Worm (Caenorhabditis elegans) whole organism, L4 larva: ENCODE data around the gene haf-2.

Source experiments
- F26F4.8 ChIP-seq: fragments of 200-800 bp; sonication (Bioruptor generic); conservative IDR thresholded peaks from 2 replicates; pipeline ENCODE4 v1.3.6; 2022; ENCODE audit warnings: missing genetic modification characterization, missing compliant biosample characterization
- R02D3.7 ChIP-seq: fragments of 150-350 bp; sonication (generic microtip); optimal IDR thresholded peaks from 3 replicates; lab custom pipeline; 2014; ENCODE audit warnings: missing biosample characterization, missing genetic modification characterization
- T20F7.1 ChIP-seq: fragments of 200-800 bp; sonication (Bioruptor generic); optimal IDR thresholded peaks from 2 replicates; lab custom pipeline; 2018; ENCODE audit warnings: mild to moderate bottlenecking, missing genetic modification characterization, missing compliant biosample characterization
- T26A8.4 ChIP-seq: fragments of 200-800 bp; sonication (Bioruptor generic); IDR thresholded peaks from 2 replicates; pipeline ENCODE4 v1.3.6; 2022; ENCODE audit warnings: missing genetic modification characterization, missing compliant biosample characterization
- Y105C5A.15 ChIP-seq: fragments of 200-800 bp; sonication (Bioruptor generic); IDR thresholded peaks from 2 replicates; pipeline ENCODE4 v1.3.6; 2022; ENCODE audit warnings: missing genetic modification characterization, missing compliant biosample characterization
- Y5F2A.4 ChIP-seq: fragments of 200-800 bp; sonication (Bioruptor generic); optimal IDR thresholded peaks from 2 replicates; lab custom pipeline; 2018; ENCODE audit warnings: mild to moderate bottlenecking, missing genetic modification characterization, missing compliant biosample characterization
- Y75B8A.6 ChIP-seq: fragments of 200-800 bp; sonication (Bioruptor generic); IDR thresholded peaks from 2 replicates; pipeline ENCODE4 v1.3.6; 2022; ENCODE audit warnings: missing genetic modification reagents, missing genetic modification characterization, missing compliant biosample characterization
- aha-1 ChIP-seq: fragments of 150-350 bp; peaks from one replicate; lab custom pipeline; 2014; ENCODE audit warnings: missing biosample characterization, missing genetic modification characterization
- attf-4 ChIP-seq: sonication (generic microtip); optimal IDR thresholded peaks from 3 replicates; lab custom pipeline; 2017; ENCODE audit warnings: missing biosample characterization, missing genetic modification characterization
- ceh-20 ChIP-seq: fragments of 200-800 bp; sonication (Bioruptor generic); IDR thresholded peaks from 2 replicates; pipeline ENCODE4 v1.3.6; 2022; ENCODE audit warnings: missing genetic modification reagents, missing genetic modification characterization, missing compliant biosample characterization
- ceh-28 ChIP-seq: fragments of 150-350 bp; optimal IDR thresholded peaks from 2 replicates; lab custom pipeline; 2014; ENCODE audit warnings: missing biosample characterization, missing genetic modification reagents, missing genetic modification characterization
- ceh-62 ChIP-seq: sonication (generic microtip); optimal IDR thresholded peaks from 2 replicates; lab custom pipeline; 2017; ENCODE audit warnings: missing biosample characterization, missing genetic modification characterization
- ceh-82 ChIP-seq: sonication (generic microtip); optimal IDR thresholded peaks from 2 replicates; lab custom pipeline; 2017; ENCODE audit warnings: missing biosample characterization, missing genetic modification characterization
- dmd-6 ChIP-seq: fragments of 200-800 bp; sonication (Bioruptor generic); IDR thresholded peaks from 2 replicates; pipeline ENCODE4 v1.3.6; 2022; ENCODE audit warnings: missing genetic modification reagents, missing genetic modification characterization, missing compliant biosample characterization
- dmd-8 ChIP-seq: fragments of 200-800 bp; sonication (Bioruptor generic); IDR thresholded peaks from 2 replicates; pipeline ENCODE4 v1.3.6; 2022; ENCODE audit warnings: missing genetic modification characterization, missing compliant biosample characterization
- dmd-9 ChIP-seq: fragments of 200-800 bp; sonication (Bioruptor generic); IDR thresholded peaks from 2 replicates; pipeline ENCODE4 v1.3.6; 2022; ENCODE audit warnings: missing genetic modification reagents, missing genetic modification characterization, missing compliant biosample characterization
- egl-27 ChIP-seq: sonication (generic microtip); optimal IDR thresholded peaks from 3 replicates; lab custom pipeline; 2017; ENCODE audit warnings: missing biosample characterization, missing genetic modification reagents, missing genetic modification characterization
- egl-43 ChIP-seq: fragments of 200-800 bp; sonication (Bioruptor generic); IDR thresholded peaks from 2 replicates; pipeline ENCODE4 v1.3.6; 2022; ENCODE audit warnings: missing genetic modification reagents, missing genetic modification characterization, missing compliant biosample characterization
- fkh-10 ChIP-seq: fragments of 150-350 bp; optimal IDR thresholded peaks from 2 replicates; lab custom pipeline; 2014; ENCODE audit warnings: missing biosample characterization, missing genetic modification reagents, missing genetic modification characterization
- gei-8 ChIP-seq: fragments of 200-800 bp; sonication (Bioruptor generic); optimal IDR thresholded peaks from 2 replicates; lab custom pipeline; 2018; ENCODE audit warnings: mild to moderate bottlenecking, missing genetic modification characterization, missing compliant biosample characterization
- hlh-11 ChIP-seq: fragments of 200-800 bp; sonication (Bioruptor generic); optimal IDR thresholded peaks from 2 replicates; lab custom pipeline; 2018; ENCODE audit warnings: mild to moderate bottlenecking, missing genetic modification characterization, missing compliant biosample characterization
- jun-1 ChIP-seq: fragments of 150-350 bp; optimal IDR thresholded peaks from 2 replicates; lab custom pipeline; 2014; ENCODE audit warnings: missing biosample characterization, missing genetic modification reagents, missing genetic modification characterization
- lin-1 ChIP-seq: fragments of 200-800 bp; sonication (Bioruptor generic); IDR thresholded peaks from 2 replicates; pipeline ENCODE4 v1.3.6; 2022; ENCODE audit warnings: missing genetic modification reagents, missing genetic modification characterization, missing compliant biosample characterization
- lin-13 ChIP-seq: fragments of 150-350 bp; optimal IDR thresholded peaks from 2 replicates; lab custom pipeline; 2014; ENCODE audit warnings: missing biosample characterization, missing genetic modification reagents, missing genetic modification characterization
- lin-29 ChIP-seq: fragments of 200-800 bp; sonication (Bioruptor generic); IDR thresholded peaks from 2 replicates; pipeline ENCODE4 v1.3.6; 2022; ENCODE audit warnings: missing genetic modification reagents, missing genetic modification characterization, missing compliant biosample characterization
- lin-39 ChIP-seq: fragments of 150-350 bp; optimal IDR thresholded peaks from 2 replicates; lab custom pipeline; 2014; ENCODE audit warnings: missing biosample characterization, missing genetic modification reagents, missing genetic modification characterization
- lsy-2 ChIP-seq, 2 experiments: fragments of 150-350 bp in 1 of 2; sonication (generic microtip) in 1 of 2; optimal IDR thresholded peaks; 2 replicates each; lab custom pipeline; 2014 to 2017; ENCODE audit warnings: missing biosample characterization in 2 of 2, missing genetic modification characterization in 2 of 2
- madf-5 ChIP-seq, 2 experiments: fragments of 200-800 bp; sonication (Bioruptor generic); IDR thresholded peaks; 2 replicates each; pipeline ENCODE4 v1.3.6; 2022; ENCODE audit warnings: missing compliant biosample characterization in 2 of 2, missing genetic modification characterization in 2 of 2
- madf-9 ChIP-seq: fragments of 200-800 bp; sonication (Bioruptor generic); conservative IDR thresholded peaks from 2 replicates; pipeline ENCODE4 v1.3.6; 2022; ENCODE audit warnings: missing genetic modification reagents, missing genetic modification characterization, missing compliant biosample characterization
- mdt-29 ChIP-seq: fragments of 200-800 bp; sonication (Bioruptor generic); IDR thresholded peaks from 2 replicates; pipeline ENCODE4 v1.3.6; 2022; ENCODE audit warnings: missing genetic modification reagents, missing genetic modification characterization, missing compliant biosample characterization
- mep-1 ChIP-seq: fragments of 150-350 bp; sonication (generic microtip); optimal IDR thresholded peaks from 3 replicates; lab custom pipeline; 2014; ENCODE audit warnings: missing biosample characterization, missing genetic modification characterization
- mxl-2 ChIP-seq: fragments of 200-800 bp; sonication (Bioruptor generic); conservative IDR thresholded peaks from 2 replicates; pipeline ENCODE4 v1.3.6; 2022; ENCODE audit warnings: missing genetic modification reagents, missing genetic modification characterization, missing compliant biosample characterization
- nhr-10 ChIP-seq: fragments of 150-350 bp; optimal IDR thresholded peaks from 2 replicates; lab custom pipeline; 2014; ENCODE audit warnings: missing biosample characterization, missing genetic modification characterization
- nhr-25 ChIP-seq: sonication (generic microtip); optimal IDR thresholded peaks from 2 replicates; lab custom pipeline; 2017; ENCODE audit warnings: missing genetic modification characterization, mild to moderate bottlenecking, missing compliant biosample characterization, antibody characterized with exemption, moderate library complexity, borderline replicate concordance; ENCODE audit not compliant: insufficient read depth
- nhr-48 ChIP-seq: sonication (generic microtip); optimal IDR thresholded peaks from 2 replicates; lab custom pipeline; 2016; ENCODE audit warnings: mild to moderate bottlenecking, missing genetic modification characterization, missing compliant biosample characterization
- nhr-76 ChIP-seq: fragments of 150-350 bp; optimal IDR thresholded peaks from 2 replicates; lab custom pipeline; 2014; ENCODE audit warnings: missing biosample characterization, missing genetic modification characterization
- nhr-77 ChIP-seq: fragments of 150-350 bp; optimal IDR thresholded peaks from 2 replicates; lab custom pipeline; 2014; ENCODE audit warnings: missing biosample characterization, missing genetic modification characterization
- pha-4 ChIP-seq, 2 experiments: fragments of 150-350 bp in 1 of 2; fragments of 200-800 bp in 1 of 2; sonication (Bioruptor generic) in 1 of 2; IDR thresholded peaks in 1 of 2; optimal IDR thresholded peaks in 1 of 2; 2 replicates each; pipeline versions ENCODE4 v1.3.6 to Lab custom; 2014 to 2022; ENCODE audit warnings: missing genetic modification characterization in 2 of 2, missing genetic modification reagents in 2 of 2, missing biosample characterization in 1 of 2, missing compliant biosample characterization in 1 of 2
- saeg-2 ChIP-seq: fragments of 200-800 bp; sonication (Bioruptor generic); IDR thresholded peaks from 2 replicates; pipeline ENCODE4 v1.3.6; 2022; ENCODE audit warnings: missing genetic modification reagents, missing genetic modification characterization, missing compliant biosample characterization
- sdz-12 ChIP-seq: fragments of 200-800 bp; sonication (Bioruptor generic); optimal IDR thresholded peaks from 2 replicates; lab custom pipeline; 2018; ENCODE audit warnings: mild to moderate bottlenecking, missing genetic modification characterization, missing compliant biosample characterization
- skn-1 ChIP-seq: fragments of 150-350 bp; optimal IDR thresholded peaks from 2 replicates; lab custom pipeline; 2014; ENCODE audit warnings: missing biosample characterization, missing genetic modification characterization
- spr-1 ChIP-seq: sonication (generic microtip); optimal IDR thresholded peaks from 2 replicates; lab custom pipeline; 2016; ENCODE audit warnings: mild to moderate bottlenecking, missing genetic modification characterization, missing compliant biosample characterization
- tra-1 ChIP-seq: fragments of 200-800 bp; sonication (Bioruptor generic); IDR thresholded peaks from 2 replicates; pipeline ENCODE4 v1.3.6; 2022; ENCODE audit warnings: missing genetic modification reagents, missing genetic modification characterization, missing compliant biosample characterization
- vab-7 ChIP-seq: fragments of 200-800 bp; sonication (Bioruptor generic); IDR thresholded peaks from 2 replicates; pipeline ENCODE4 v1.3.6; 2022; ENCODE audit warnings: missing genetic modification reagents, missing genetic modification characterization, missing compliant biosample characterization
- zfp-2 ChIP-seq: sonication (generic microtip); optimal IDR thresholded peaks from 2 replicates; lab custom pipeline; 2016; ENCODE audit warnings: mild to moderate bottlenecking, missing genetic modification characterization, missing compliant biosample characterization
- zfp-3 ChIP-seq: fragments of 200-800 bp; sonication (Bioruptor generic); conservative IDR thresholded peaks from 2 replicates; pipeline ENCODE4 v1.3.6; 2022; ENCODE audit warnings: missing genetic modification reagents, missing genetic modification characterization, missing compliant biosample characterization
- ztf-7 ChIP-seq: fragments of 150-350 bp; optimal IDR thresholded peaks from 2 replicates; lab custom pipeline; 2014; ENCODE audit warnings: missing biosample characterization, missing genetic modification characterization

Gene haf-2

ce11 chrII:7363990-7364455 is 7.8 kb upstream of the haf-2 start, which contains the start of gene msra-1 (continued):
- TF ChIP-seq zfp-3 (GFP tag; lab: Robert Waterston, UW) (no peak), nhr-48 (tag; lab: Kevin White, UChicago) (peak; percentile 59)

- no peak for TF ChIP-seq ztf-7
- no peak for TF ChIP-seq lin-1 (GFP tag; lab: Robert Waterston, UW)
- no peak for TF ChIP-seq dmd-6
Observed at ce11 chrII:7358489-7358943, 2.3 kb upstream of the haf-2 start, which contains the start of gene insc-1. TSS of gene insc-1 (plus strand) at chrII:7358893.

ce11 chrII:7357176-7357575 is 950 bp upstream of the haf-2 start:
- TF ChIP-seq madf-9 (GFP tag; lab: Robert Waterston, UW) (no peak), attf-4 (no peak), ceh-82 (tag; lab: Kevin White, UChicago) (no peak), Y5F2A.4 (no peak), egl-43 (GFP tag; lab: Robert Waterston, UW) (no peak), ceh-28 (tag; lab: Kevin White, UChicago) (no peak), nhr-25 (no peak), tra-1 (GFP tag; lab: Robert Waterston, UW) (no peak), sdz-12 (no peak), nhr-76 (no peak), hlh-11 (tag; lab: Kevin White, UChicago) (no peak), mxl-2 (GFP tag; lab: Robert Waterston, UW) (no peak), ceh-20 (GFP tag; lab: Robert Waterston, UW) (no peak), dmd-8 (GFP tag; lab: Robert Waterston, UW) (no peak), vab-7 (no peak)

- TF ChIP-seq nhr-10 (tag; lab: Kevin White, UChicago) = no peak
- no peak for TF ChIP-seq lin-29
- no peak for TF ChIP-seq jun-1 (tag; lab: Kevin White, UChicago)
- no peak for TF ChIP-seq lin-39
- peak; percentile 91 for TF ChIP-seq T20F7.1 (GFP tag; lab: Kevin White, UChicago)
- no peak for TF ChIP-seq skn-1
- TF ChIP-seq T26A8.4 (GFP tag; lab: Robert Waterston, UW) = no peak
- no peak for TF ChIP-seq gei-8 (GFP tag; lab: Kevin White, UChicago)
- TF ChIP-seq dmd-8 (GFP tag; lab: Robert Waterston, UW) = no peak
- TF ChIP-seq F26F4.8 (GFP tag; lab: Robert Waterston, UW) = no peak
- TF ChIP-seq lsy-2 (tag; optimal IDR thresholded peaks at IDR 0.05; lab: Kevin White, UChicago) = peak in 1 of 2 experiments; percentile 69
- TF ChIP-seq lin-13 (GFP tag; lab: Kevin White, UChicago) = no peak
- no peak for TF ChIP-seq fkh-10 (GFP tag; lab: Kevin White, UChicago)
- TF ChIP-seq mxl-2 (GFP tag; lab: Robert Waterston, UW) = no peak
- TF ChIP-seq dmd-9 = no peak
- TF ChIP-seq dmd-6 = no peak
- TF ChIP-seq Y75B8A.6 (GFP tag; lab: Robert Waterston, UW) = no peak
- TF ChIP-seq ceh-62 (tag; lab: Kevin White, UChicago) = no peak
- no peak for TF ChIP-seq madf-5 (GFP tag; IDR thresholded peaks at IDR 0.05; lab: Robert Waterston, UW)
- TF ChIP-seq R02D3.7 (tag; lab: Kevin White, UChicago) = peak; percentile 63
- no peak for TF ChIP-seq saeg-2 (GFP tag; lab: Robert Waterston, UW)
- TF ChIP-seq mep-1 (tag; lab: Kevin White, UChicago) = no peak
- TF ChIP-seq mdt-29 (GFP tag; lab: Robert Waterston, UW) = no peak
- TF ChIP-seq Y105C5A.15 (GFP tag; lab: Robert Waterston, UW) = no peak
- no peak for TF ChIP-seq spr-1 (tag; lab: Kevin White, UChicago)
- TF ChIP-seq aha-1 (tag; lab: Kevin White, UChicago) = peak; percentile 53
- TF ChIP-seq vab-7 = no peak
- no peak for TF ChIP-seq nhr-77 (tag; lab: Kevin White, UChicago)
- TF ChIP-seq zfp-2 (tag; lab: Kevin White, UChicago) = no peak
- TF ChIP-seq sdz-12 = no peak
- TF ChIP-seq pha-4 (GFP tag; IDR thresholded peaks at IDR 0.05; lab: Robert Waterston, UW) = no peak
- TF ChIP-seq pha-4 (tag; optimal IDR thresholded peaks at IDR 0.05; lab: Kevin White, UChicago) = no peak
- no peak for TF ChIP-seq egl-27 (tag; lab: Kevin White, UChicago)
Observed at ce11 chrII:7356773-7357172, 547 bp upstream of the haf-2 start.
